Worm (Caenorhabditis elegans) whole organism, young adult: ENCODE results near the gene col-169.

Source experiments
- F22D6.2 ChIP-seq: sonication (generic microtip); optimal IDR thresholded peaks from 2 replicates; lab custom pipeline; 2016; ENCODE audit warnings: mild to moderate bottlenecking, missing genetic modification characterization, missing compliant biosample characterization
- F55B11.4 ChIP-seq: sonication (generic microtip); optimal IDR thresholded peaks from 2 replicates; lab custom pipeline; 2016; ENCODE audit warnings: missing compliant biosample characterization, missing genetic modification characterization, borderline replicate concordance; ENCODE audit not compliant: insufficient read depth
- snpc-1.1 ChIP-seq: sonication (generic microtip); optimal IDR thresholded peaks from 2 replicates; lab custom pipeline; 2017; ENCODE audit warnings: missing genetic modification characterization, mild to moderate bottlenecking, missing compliant biosample characterization, antibody characterized with exemption, moderate library complexity, missing genotype, missing genetic modification reagents; ENCODE audit not compliant: insufficient read depth
- snpc-4 ChIP-seq, 5 experiments: fragments of 150-350 bp in 1 of 5; sonication (generic microtip) in 4 of 5; optimal IDR thresholded peaks; 2 replicates each; lab custom pipeline; 2014 to 2018; ENCODE audit warnings: missing genetic modification characterization in 5 of 5, missing biosample characterization in 3 of 5, antibody characterized with exemption in 2 of 5, mild to moderate bottlenecking in 2 of 5, missing compliant biosample characterization in 2 of 5, missing genotype in 2 of 5, moderate library complexity in 2 of 5, missing genetic modification reagents in 1 of 5

DNA sequence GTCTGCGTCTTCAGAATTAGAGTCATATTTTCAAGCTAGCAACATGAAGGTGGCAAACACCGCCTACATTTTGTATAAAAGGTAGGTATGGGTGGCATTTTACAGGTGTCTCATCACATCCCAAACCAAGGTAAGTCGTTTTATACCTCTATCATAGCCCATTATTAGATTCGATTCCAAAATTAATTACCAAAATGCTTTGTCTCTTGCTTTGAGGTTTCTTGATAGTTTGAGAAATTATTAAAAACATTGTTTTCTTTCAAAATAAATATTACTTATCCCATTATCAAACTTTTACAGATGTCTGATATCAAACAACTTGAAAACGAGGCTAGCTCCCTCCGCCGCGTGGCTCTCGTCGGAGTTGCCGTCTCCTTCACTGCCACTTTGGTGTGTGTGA lies 2.9 kb upstream of the col-169 start, which contains the start of gene col-168:
- TF ChIP-seq snpc-1.1 (tag; lab: Kevin White, UChicago) (no peak), F55B11.4 (no peak), F22D6.2 (no peak), snpc-4 (GFP tag; optimal IDR thresholded peaks at IDR 0.05; lab: Kevin White, UChicago) (no peak), snpc-4 (tag; optimal IDR thresholded peaks at IDR 0.05; lab: Kevin White, UChicago) (no peak)
